Worm (Caenorhabditis elegans): ENCODE results near the gene F41G4.8.
A peak's percentile ranks its signal among the peaks of the same experiment; 100 is the strongest.

Gene F41G4.8

DNA sequence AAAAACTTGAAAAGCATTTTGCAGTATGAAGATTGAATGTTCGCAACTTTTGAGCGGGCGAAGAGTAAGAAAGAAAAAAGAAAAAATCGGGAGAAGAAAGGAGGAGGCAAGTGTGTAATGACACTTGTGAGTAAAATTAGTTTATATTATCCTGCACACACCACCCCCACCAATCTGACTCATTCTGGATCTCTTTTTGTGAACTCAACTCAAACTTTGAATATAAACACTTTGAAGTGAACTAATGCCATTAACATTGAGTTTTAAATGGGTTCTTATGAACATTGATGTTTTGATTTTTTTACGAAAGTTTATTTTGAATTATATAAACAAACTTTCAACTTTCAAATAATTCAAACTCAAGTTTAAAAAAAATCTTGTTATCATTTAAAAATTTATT, at the start of gene F41G4.8:
F41G4.8 (minus strand) TSS at position 101 of the 400 bp plus-strand sequence.
- TF ChIP-seq nhr-237 (tag; optimal IDR thresholded peaks at IDR 0.05) (no peak), nhr-11 (tag; optimal IDR thresholded peaks at IDR 0.05) (no peak), sup-37 (GFP tag; optimal IDR thresholded peaks at IDR 0.05) (no peak), zip-4 (GFP tag; optimal IDR thresholded peaks at IDR 0.05) (no peak), unc-30 (tag; optimal IDR thresholded peaks at IDR 0.05) (no peak)

DNA sequence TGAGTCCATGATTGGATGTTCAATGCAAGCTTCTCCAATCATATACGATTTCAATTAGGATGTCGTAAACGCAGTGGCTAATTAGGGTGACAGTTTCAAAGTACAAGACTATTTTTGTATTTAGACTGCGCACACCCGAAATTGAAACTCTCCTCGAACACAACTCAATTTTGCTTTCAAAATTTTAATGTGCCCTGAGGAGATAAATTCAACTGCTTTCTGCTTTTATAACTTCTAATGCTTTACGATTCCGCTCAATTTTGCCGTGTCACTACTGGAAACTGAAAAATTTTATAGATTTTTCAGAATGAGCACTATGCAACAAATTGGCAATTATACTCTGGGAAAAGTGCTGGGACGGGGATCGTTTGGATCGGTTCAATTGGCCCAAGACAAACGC, 49.8 kb upstream of the F41G4.8 start, which contains the start of gene F39F10.2:
F39F10.2 (plus strand) TSS at position 301 of the 400 bp plus-strand sequence.
- no peak for TF ChIP-seq pax-3 (tag; optimal IDR thresholded peaks at IDR 0.05)
- TF ChIP-seq ceh-88 (GFP tag; IDR thresholded peaks at IDR 0.05) = no peak
- no peak for TF ChIP-seq nhr-76 (tag; optimal IDR thresholded peaks at IDR 0.05)
- no peak for TF ChIP-seq hlh-4 (tag; optimal IDR thresholded peaks at IDR 0.05)
- TF ChIP-seq efl-1 (optimal IDR thresholded peaks at IDR 0.05) = no peak
- TF ChIP-seq efl-1 (GFP tag; optimal IDR thresholded peaks at IDR 0.05 in 1 of 2) = no peak
- TF ChIP-seq nhr-19 (GFP tag; conservative IDR thresholded peaks at IDR 0.05) = no peak
- no peak for TF ChIP-seq irx-1 (tag; optimal IDR thresholded peaks at IDR 0.05)
- TF ChIP-seq C34B4.2 (tag; optimal IDR thresholded peaks at IDR 0.05) = no peak
- TF ChIP-seq nhr-90 (tag; optimal IDR thresholded peaks at IDR 0.05; ENCODE audit: poor library complexity) = no peak
- no peak for TF ChIP-seq C16A3.4 (tag; optimal IDR thresholded peaks at IDR 0.05)
- TF ChIP-seq sptf-1 (tag; optimal IDR thresholded peaks at IDR 0.05) = no peak
- TF ChIP-seq ceh-90 (tag; optimal IDR thresholded peaks at IDR 0.05) = no peak
- TF ChIP-seq ztf-11 (tag; optimal IDR thresholded peaks at IDR 0.05) = no peak
- no peak for TF ChIP-seq tlp-1 (tag; optimal IDR thresholded peaks at IDR 0.05)
- TF ChIP-seq egl-13 (tag; optimal IDR thresholded peaks at IDR 0.05) = no peak
- no peak for TF ChIP-seq nhr-47 (tag; optimal IDR thresholded peaks at IDR 0.05)
- TF ChIP-seq mdl-1 (tag; optimal IDR thresholded peaks at IDR 0.05) = no peak
- no peak for TF ChIP-seq fkh-8 (tag; optimal IDR thresholded peaks at IDR 0.05)
- TF ChIP-seq fkh-10 (GFP tag; optimal IDR thresholded peaks at IDR 0.05) = no peak

DNA sequence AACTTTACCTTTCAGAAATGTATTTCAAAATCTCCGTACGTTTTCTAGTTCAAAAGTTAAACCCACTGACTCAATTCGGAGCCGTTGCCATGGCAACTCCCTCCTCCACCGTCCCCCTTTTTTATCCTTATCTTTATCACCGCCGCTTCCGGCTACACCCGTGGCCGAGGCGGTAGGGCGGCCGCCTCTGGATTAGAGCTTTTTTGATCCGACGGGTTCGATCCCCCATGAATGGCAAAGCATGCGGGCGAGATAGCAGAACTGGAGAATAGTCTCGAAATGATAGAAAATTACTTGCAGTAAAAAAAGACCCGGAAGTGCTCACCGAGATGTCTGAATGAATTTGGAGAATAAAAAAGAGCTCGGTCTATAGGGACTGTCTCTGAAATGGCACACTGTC, 48.9 kb upstream of the F41G4.8 start:
- no peak for TF ChIP-seq lin-35 (GFP tag; optimal IDR thresholded peaks at IDR 0.05)
- no peak for TF ChIP-seq snpc-4 (tag; optimal IDR thresholded peaks at IDR 0.05)
- TF ChIP-seq unc-86 (tag; optimal IDR thresholded peaks at IDR 0.05) = no peak
- peak; percentile 14 for TF ChIP-seq egl-13 (tag; optimal IDR thresholded peaks at IDR 0.05)
- no peak for TF ChIP-seq hlh-4 (tag; optimal IDR thresholded peaks at IDR 0.05)
- TF ChIP-seq Y116A8C.19 (tag; optimal IDR thresholded peaks at IDR 0.05; ENCODE audit: borderline replicate concordance) = no peak
- TF ChIP-seq efl-1 (optimal IDR thresholded peaks at IDR 0.05) = no peak
- TF ChIP-seq efl-1 (GFP tag; optimal IDR thresholded peaks at IDR 0.05 in 1 of 2) = peak in 1 of 2 experiments; percentile 58
- peak; percentile 34 for TF ChIP-seq nhr-47 (tag; optimal IDR thresholded peaks at IDR 0.05)
- TF ChIP-seq lin-14 (GFP tag; optimal IDR thresholded peaks at IDR 0.05) = no peak
- peak; percentile 5 for TF ChIP-seq sox-4 (tag; optimal IDR thresholded peaks at IDR 0.05)
- TF ChIP-seq elt-2 (tag; optimal IDR thresholded peaks at IDR 0.05) = no peak
- TF ChIP-seq nhr-90 (tag; optimal IDR thresholded peaks at IDR 0.05; ENCODE audit: poor library complexity) = no peak
- TF ChIP-seq fkh-8 (tag; optimal IDR thresholded peaks at IDR 0.05) = peak; percentile 71
- no peak for TF ChIP-seq mdl-1 (tag; optimal IDR thresholded peaks at IDR 0.05)
- TF ChIP-seq ceh-63 (GFP tag; optimal IDR thresholded peaks at IDR 0.05) = no peak
- peak; percentile 29 for TF ChIP-seq dsc-1 (tag; optimal IDR thresholded peaks at IDR 0.05)
- TF ChIP-seq fkh-10 (GFP tag; optimal IDR thresholded peaks at IDR 0.05) = no peak
- no peak for TF ChIP-seq isw-1 (GFP tag; IDR thresholded peaks at IDR 0.05)
- no peak for TF ChIP-seq egl-27 (tag; optimal IDR thresholded peaks at IDR 0.05)
- no peak for TF ChIP-seq efl-3 (GFP tag; optimal IDR thresholded peaks at IDR 0.05)
- TF ChIP-seq ces-1 (GFP tag; optimal IDR thresholded peaks at IDR 0.05) = no peak
- TF ChIP-seq mep-1 (tag; optimal IDR thresholded peaks at IDR 0.05) = no peak
- no peak for TF ChIP-seq skn-1 (tag; optimal IDR thresholded peaks at IDR 0.05)
